Worm (Caenorhabditis elegans) whole organism, L1 larva: Measurements from ENCODE around the gene Y5F2A.4.

Experiments used
- C16A3.4 ChIP-seq: fragments of 150-350 bp; optimal IDR thresholded peaks from 2 replicates; lab custom pipeline; 2014; ENCODE audit warnings: missing biosample characterization, missing genetic modification characterization
- F16B12.6 ChIP-seq: fragments of 150-350 bp; optimal IDR thresholded peaks from 2 replicates; lab custom pipeline; 2014; ENCODE audit warnings: missing biosample characterization, missing genetic modification characterization
- aha-1 ChIP-seq: fragments of 150-350 bp; optimal IDR thresholded peaks from 2 replicates; lab custom pipeline; 2014; ENCODE audit warnings: missing biosample characterization, missing genetic modification characterization
- ceh-8 ChIP-seq: fragments of 200-800 bp; sonication (Bioruptor generic); optimal IDR thresholded peaks from 2 replicates; lab custom pipeline; 2018; ENCODE audit warnings: mild to moderate bottlenecking, missing genetic modification characterization, moderate library complexity, missing compliant biosample characterization
- ceh-88 ChIP-seq: fragments of 200-800 bp; sonication (Bioruptor generic); IDR thresholded peaks from 2 replicates; pipeline ENCODE4 v1.3.6; 2022; ENCODE audit warnings: missing genetic modification characterization, missing compliant biosample characterization
- dsc-1 ChIP-seq: sonication (generic microtip); optimal IDR thresholded peaks from 2 replicates; lab custom pipeline; 2016; ENCODE audit warnings: mild to moderate bottlenecking, missing genetic modification characterization, missing compliant biosample characterization
- efl-1 ChIP-seq, 4 experiments: fragments of 150-350 bp; optimal IDR thresholded peaks in 3 of 4; peaks in 1 of 4; 1 replicate in 1 of 4; 2 replicates in 3 of 4; lab custom pipeline; 2014; ENCODE audit warnings: missing biosample characterization in 2 of 4, missing genetic modification characterization in 2 of 4, missing genetic modification reagents in 2 of 4
- efl-3 ChIP-seq: fragments of 200-800 bp; sonication (Bioruptor generic); optimal IDR thresholded peaks from 2 replicates; lab custom pipeline; 2018; ENCODE audit warnings: mild to moderate bottlenecking, missing genetic modification characterization, missing compliant biosample characterization
- elt-2 ChIP-seq: sonication (generic microtip); optimal IDR thresholded peaks from 2 replicates; lab custom pipeline; 2016; ENCODE audit warnings: missing genetic modification characterization, mild to moderate bottlenecking, inconsistent platforms, missing compliant biosample characterization, missing genetic modification reagents
- elt-3 ChIP-seq, 6 experiments: fragments of 150-350 bp in 1 of 6; sonication (generic microtip); optimal IDR thresholded peaks; 2 replicates each; lab custom pipeline; 2017 to 2018; ENCODE audit warnings: missing biosample characterization in 6 of 6, missing genetic modification characterization in 6 of 6, inconsistent platforms in 1 of 6
- fos-1 ChIP-seq: fragments of 150-350 bp; optimal IDR thresholded peaks from 2 replicates; lab custom pipeline; 2014; ENCODE audit warnings: missing biosample characterization, missing genetic modification characterization
- hlh-17 ChIP-seq: fragments of 200-800 bp; sonication (Bioruptor generic); optimal IDR thresholded peaks from 2 replicates; lab custom pipeline; 2018; ENCODE audit warnings: missing genetic modification characterization, mild to moderate bottlenecking, missing compliant biosample characterization, moderate library complexity, borderline replicate concordance
- hpl-2 ChIP-seq: fragments of 150-350 bp; optimal IDR thresholded peaks from 2 replicates; lab custom pipeline; 2014; ENCODE audit warnings: missing biosample characterization, missing genetic modification reagents, missing genetic modification characterization
- irx-1 ChIP-seq: sonication (generic microtip); optimal IDR thresholded peaks from 2 replicates; lab custom pipeline; 2016; ENCODE audit warnings: missing genetic modification characterization, missing compliant biosample characterization
- jun-1 ChIP-seq: fragments of 150-350 bp; optimal IDR thresholded peaks from 2 replicates; lab custom pipeline; 2014; ENCODE audit warnings: missing biosample characterization, missing genetic modification reagents, missing genetic modification characterization
- lin-13 ChIP-seq: fragments of 150-350 bp; optimal IDR thresholded peaks from 2 replicates; lab custom pipeline; 2014; ENCODE audit warnings: missing biosample characterization, missing genetic modification reagents, missing genetic modification characterization
- lin-14 ChIP-seq: fragments of 200-800 bp; sonication (Bioruptor generic); optimal IDR thresholded peaks from 2 replicates; lab custom pipeline; 2018; ENCODE audit warnings: mild to moderate bottlenecking, missing genetic modification characterization, moderate library complexity, missing compliant biosample characterization
- lin-35 ChIP-seq, 2 experiments: fragments of 150-350 bp; optimal IDR thresholded peaks; 2 replicates each; lab custom pipeline; 2014; ENCODE audit warnings: missing biosample characterization in 2 of 2, missing genetic modification characterization in 2 of 2, missing genetic modification reagents in 2 of 2
- lin-39 ChIP-seq: fragments of 150-350 bp; optimal IDR thresholded peaks from 2 replicates; lab custom pipeline; 2014; ENCODE audit warnings: missing biosample characterization, missing genetic modification reagents, missing genetic modification characterization
- mdl-1 ChIP-seq, 2 experiments: fragments of 150-350 bp; optimal IDR thresholded peaks; 2 replicates each; lab custom pipeline; 2014 to 2017; ENCODE audit warnings: missing biosample characterization in 2 of 2, missing genetic modification characterization in 2 of 2, inconsistent platforms in 1 of 2
- mep-1 ChIP-seq: fragments of 150-350 bp; optimal IDR thresholded peaks from 2 replicates; lab custom pipeline; 2014; ENCODE audit warnings: missing biosample characterization, missing genetic modification characterization
- nhr-11 ChIP-seq: fragments of 150-350 bp; optimal IDR thresholded peaks from 2 replicates; lab custom pipeline; 2014; ENCODE audit warnings: missing biosample characterization, missing genetic modification characterization
- nhr-20 ChIP-seq: sonication (generic microtip); optimal IDR thresholded peaks from 2 replicates; lab custom pipeline; 2016; ENCODE audit warnings: mild to moderate bottlenecking, missing genetic modification characterization, missing compliant biosample characterization
- nhr-237 ChIP-seq: fragments of 150-350 bp; optimal IDR thresholded peaks from 2 replicates; lab custom pipeline; 2014; ENCODE audit warnings: missing biosample characterization, missing genetic modification characterization
- nhr-71 ChIP-seq: sonication (generic microtip); optimal IDR thresholded peaks from 2 replicates; lab custom pipeline; 2016; ENCODE audit warnings: mild to moderate bottlenecking, missing genetic modification characterization, moderate library complexity, missing compliant biosample characterization
- nhr-76 ChIP-seq: sonication (generic microtip); optimal IDR thresholded peaks from 2 replicates; lab custom pipeline; 2017; ENCODE audit warnings: missing biosample characterization, missing genetic modification characterization
- nhr-77 ChIP-seq: fragments of 150-350 bp; optimal IDR thresholded peaks from 2 replicates; lab custom pipeline; 2014; ENCODE audit warnings: missing biosample characterization, missing genetic modification characterization
- nhr-90 ChIP-seq: sonication (generic microtip); optimal IDR thresholded peaks from 2 replicates; lab custom pipeline; 2016; ENCODE audit warnings: mild to moderate bottlenecking, missing genetic modification characterization, missing compliant biosample characterization; ENCODE audit not compliant: poor library complexity
- pag-3 ChIP-seq: sonication (generic microtip); optimal IDR thresholded peaks from 2 replicates; lab custom pipeline; 2017; ENCODE audit warnings: missing genetic modification characterization, mild to moderate bottlenecking, missing compliant biosample characterization, antibody characterized with exemption, borderline replicate concordance; ENCODE audit not compliant: insufficient read depth
- rnt-1 ChIP-seq: sonication (generic microtip); optimal IDR thresholded peaks from 2 replicates; lab custom pipeline; 2016; ENCODE audit warnings: mild to moderate bottlenecking, missing genetic modification characterization, moderate library complexity, missing compliant biosample characterization
- snu-23 ChIP-seq: sonication (generic microtip); optimal IDR thresholded peaks from 2 replicates; lab custom pipeline; 2016; ENCODE audit warnings: missing genetic modification characterization, missing compliant biosample characterization
- sox-4 ChIP-seq: sonication (generic microtip); optimal IDR thresholded peaks from 2 replicates; lab custom pipeline; 2016; ENCODE audit warnings: missing genetic modification characterization, missing compliant biosample characterization
- swsn-7 ChIP-seq: sonication (generic microtip); optimal IDR thresholded peaks from 2 replicates; lab custom pipeline; 2016; ENCODE audit warnings: missing genetic modification characterization, missing compliant biosample characterization
- unc-130 ChIP-seq: fragments of 150-350 bp; optimal IDR thresholded peaks from 2 replicates; lab custom pipeline; 2017; ENCODE audit warnings: missing biosample characterization, missing genetic modification characterization, inconsistent platforms
- unc-86 ChIP-seq: sonication (generic microtip); optimal IDR thresholded peaks from 2 replicates; lab custom pipeline; 2016; ENCODE audit warnings: missing genetic modification characterization, missing compliant biosample characterization
- vab-15 ChIP-seq: sonication (generic microtip); optimal IDR thresholded peaks from 2 replicates; lab custom pipeline; 2017; ENCODE audit warnings: missing genotype, mild to moderate bottlenecking, missing genetic modification characterization, missing compliant biosample characterization
- xbp-1 ChIP-seq: sonication (generic microtip); optimal IDR thresholded peaks from 2 replicates; lab custom pipeline; 2016; ENCODE audit warnings: missing genetic modification characterization, missing compliant biosample characterization

Gene Y5F2A.4

DNA sequence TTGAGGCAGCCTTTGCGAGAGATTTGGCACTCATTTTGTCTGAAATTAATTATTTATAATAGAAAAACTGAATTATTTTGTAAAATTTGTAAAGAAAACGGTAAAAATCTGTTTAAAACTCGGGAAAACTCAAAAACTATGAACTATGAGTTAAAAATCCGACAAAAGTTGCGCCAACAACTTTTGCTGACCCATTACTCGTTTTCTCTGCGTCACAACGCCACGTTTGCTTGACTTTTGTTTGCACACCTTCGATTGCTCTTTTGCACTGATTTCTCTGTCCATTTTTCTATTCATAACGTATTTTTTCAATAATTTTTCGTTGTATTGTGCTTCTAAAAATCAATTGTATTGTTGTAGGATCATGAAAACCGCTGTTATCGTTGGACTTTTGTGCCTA is 42.2 kb downstream of the Y5F2A.4 start, which contains the start of gene fkb-1 (continued):
- TF ChIP-seq nhr-20 (tag; lab: Kevin White, UChicago) (peak; percentile 79), sox-4 (tag; lab: Kevin White, UChicago) (peak; percentile 19), irx-1 (tag; lab: Kevin White, UChicago) (peak; percentile 61), dsc-1 (tag; lab: Kevin White, UChicago) (peak; percentile 61), vab-15 (tag; lab: Kevin White, UChicago) (no peak), nhr-11 (peak; percentile 45), efl-1 (optimal IDR thresholded peaks at IDR 0.05; lab: Kevin White, UChicago) (peak; percentile 66 to 78), efl-1 (GFP tag; optimal IDR thresholded peaks at IDR 0.05 in 1 of 2; lab: Kevin White, UChicago) (peak; percentile 68 to 96), pag-3 (tag; lab: Kevin White, UChicago) (no peak), xbp-1 (tag; lab: Kevin White, UChicago) (peak; percentile 94), elt-2 (tag; lab: Kevin White, UChicago) (peak; percentile 3), nhr-71 (tag; lab: Kevin White, UChicago) (peak; percentile 82), hlh-17 (GFP tag; lab: Kevin White, UChicago) (no peak), C16A3.4 (tag; lab: Kevin White, UChicago) (peak; percentile 73), mep-1 (tag; lab: Kevin White, UChicago) (peak; percentile 83), snu-23 (GFP tag; lab: Kevin White, UChicago) (peak; percentile 86), fos-1 (tag; lab: Kevin White, UChicago) (peak; percentile 27), nhr-90 (tag; lab: Kevin White, UChicago) (peak; percentile 55), unc-130 (tag; lab: Kevin White, UChicago) (peak; percentile 42), elt-3 (tag; optimal IDR thresholded peaks at IDR 0.05; lab: Kevin White, UChicago) (peak in 1 of 6 experiments; percentile 45), rnt-1 (peak; percentile 74), nhr-237 (tag; lab: Kevin White, UChicago) (no peak), ceh-88 (peak; percentile 25; the same call in 1 of the 2 replicates), F16B12.6 (tag; lab: Kevin White, UChicago) (peak; percentile 47), nhr-76 (tag; lab: Kevin White, UChicago) (no peak), lin-39 (tag; lab: Kevin White, UChicago) (peak; percentile 54), lin-13 (GFP tag; lab: Kevin White, UChicago) (peak; percentile 47), efl-3 (GFP tag; lab: Kevin White, UChicago) (no peak), jun-1 (peak; percentile 30), lin-35 (GFP tag; optimal IDR thresholded peaks at IDR 0.05; lab: Kevin White, UChicago) (peak; percentile 79), aha-1 (tag; lab: Kevin White, UChicago) (no peak), ceh-8 (GFP tag; lab: Kevin White, UChicago) (peak; percentile 6), unc-86 (tag; lab: Kevin White, UChicago) (peak; percentile 56)
- TF ChIP-seq, all 84 proteins: peak for 43

- no peak for TF ChIP-seq lin-14
- no peak for TF ChIP-seq efl-1 (optimal IDR thresholded peaks at IDR 0.05; lab: Kevin White, UChicago)
- peak in 1 of 2 experiments; percentile 78 for TF ChIP-seq efl-1 (GFP tag; optimal IDR thresholded peaks at IDR 0.05 in 1 of 2; lab: Kevin White, UChicago)
- no peak for TF ChIP-seq nhr-77 (tag; lab: Kevin White, UChicago)
- TF ChIP-seq swsn-7 (tag; lab: Kevin White, UChicago) = no peak
These were observed 46.1 kb downstream of the Y5F2A.4 start, which contains the start of gene hrg-6 for ce11 chrIV:11032288-11032687. hrg-6 (plus strand) TSS chrIV:11032588.

DNA sequence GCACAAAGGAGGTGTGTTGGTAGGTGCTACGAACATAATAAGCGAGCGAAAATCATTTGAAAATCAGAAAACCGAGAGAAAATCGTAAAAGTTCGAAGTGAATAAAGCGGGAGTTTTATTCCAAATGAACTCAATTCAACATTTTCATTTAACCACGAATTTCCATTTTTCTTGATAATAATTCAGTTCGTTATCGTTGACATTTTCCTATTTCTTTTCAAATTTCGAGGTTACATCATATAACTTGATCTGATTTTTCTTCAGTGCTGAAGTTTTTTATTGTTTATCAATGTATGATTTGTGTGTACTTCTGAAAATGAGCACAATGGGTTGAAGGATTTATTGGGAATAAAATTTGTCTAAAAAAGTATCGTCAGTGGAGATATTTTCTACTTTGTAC is 46.7 kb downstream of the Y5F2A.4 start:
- TF ChIP-seq F16B12.6 (tag; lab: Kevin White, UChicago) (no peak), elt-2 (tag; lab: Kevin White, UChicago) (peak; percentile 71), lin-14 (no peak), mdl-1 (tag; optimal IDR thresholded peaks at IDR 0.05; lab: Kevin White, UChicago) (no peak), hpl-2 (GFP tag; lab: Kevin White, UChicago) (no peak)
